Worm (Caenorhabditis elegans): Measurements from ENCODE around the gene acr-16.

The acr-16 gene

DNA sequence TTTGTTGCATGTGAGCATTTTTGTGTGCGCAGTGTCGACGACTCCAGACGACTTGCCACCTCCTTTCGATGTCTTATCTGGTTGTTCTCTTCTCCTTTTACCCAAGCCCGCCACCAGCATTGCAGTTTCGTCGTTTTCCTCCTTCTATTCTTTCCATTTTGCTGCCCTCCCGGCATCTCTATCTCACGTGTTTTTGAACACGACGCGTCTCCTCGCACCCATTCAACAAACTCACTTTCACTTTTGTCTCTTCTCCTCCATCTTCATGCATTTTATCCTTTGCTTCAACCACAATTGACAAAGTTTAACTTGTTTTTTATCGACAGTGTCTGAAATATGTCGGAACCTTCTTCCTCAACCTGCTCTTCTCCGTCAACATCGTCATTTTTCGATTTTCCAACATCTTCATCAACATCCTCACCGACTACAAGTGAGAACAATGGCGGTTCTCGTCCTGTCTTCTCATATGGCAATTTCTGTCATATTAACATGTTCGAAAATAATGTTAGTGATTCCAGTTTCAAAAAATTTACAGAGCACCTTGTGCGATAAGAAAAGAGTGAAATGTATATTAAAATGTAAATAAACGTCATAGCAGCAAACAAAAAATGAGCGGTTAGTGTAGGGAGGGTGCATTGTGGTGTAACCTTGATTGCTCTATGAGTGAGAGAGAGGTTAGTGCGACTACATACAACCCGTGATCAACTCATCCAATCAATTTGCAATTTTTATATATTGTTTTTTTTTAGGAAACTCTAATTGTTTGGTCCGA lies 49.8 kb downstream of the acr-16 start, which contains the start of gene fip-4:
Gene fip-4 (minus strand): TSS at position 636 of the 772 bp plus-strand sequence.
- TF ChIP-seq ztf-11 (tag; optimal IDR thresholded peaks at IDR 0.05) (no peak), snpc-4 (tag; optimal IDR thresholded peaks at IDR 0.05) (peak; percentile 18), egl-5 (tag; optimal IDR thresholded peaks at IDR 0.05) (peak; percentile 45), jun-1 (tag; optimal IDR thresholded peaks at IDR 0.05) (peak; percentile 27), nhr-77 (tag; optimal IDR thresholded peaks at IDR 0.05) (no peak), mml-1 (tag; optimal IDR thresholded peaks at IDR 0.05) (peak; percentile 38), nfya-1 (tag; optimal IDR thresholded peaks at IDR 0.05; ENCODE audit: insufficient read depth) (peak; percentile 12), ZK546.5 (tag; optimal IDR thresholded peaks at IDR 0.05) (no peak), lsy-12 (tag; optimal IDR thresholded peaks at IDR 0.05) (peak; percentile 9), mdl-1 (tag; optimal IDR thresholded peaks at IDR 0.05) (no peak), pqm-1 (tag; optimal IDR thresholded peaks at IDR 0.05) (peak; percentile 76), nhr-25 (tag; optimal IDR thresholded peaks at IDR 0.05) (peak; percentile 91), elt-2 (tag; optimal IDR thresholded peaks at IDR 0.05) (peak; percentile 73), pha-4 (tag; optimal IDR thresholded peaks at IDR 0.05) (peak; percentile 99), nhr-23 (tag; optimal IDR thresholded peaks at IDR 0.05) (peak; percentile 60), egl-27 (tag; optimal IDR thresholded peaks at IDR 0.05) (no peak)

Measured in whole organism, L3 larva.